Worm (Caenorhabditis elegans) whole organism, L4 larva: ENCODE results near the gene ostb-1.

Source experiments
- F10B5.3 ChIP-seq: sonication (generic microtip); optimal IDR thresholded peaks from 2 replicates; lab custom pipeline; 2016; ENCODE audit warnings: mild to moderate bottlenecking, missing genetic modification characterization, missing compliant biosample characterization
- F37D6.2 ChIP-seq: sonication (generic microtip); optimal IDR thresholded peaks from 2 replicates; lab custom pipeline; 2016; ENCODE audit warnings: mild to moderate bottlenecking, missing genetic modification characterization, missing compliant biosample characterization
- F44E2.7 ChIP-seq: fragments of 200-800 bp; sonication (Bioruptor generic); IDR thresholded peaks from 2 replicates; pipeline ENCODE4 v2.1.2; 2022; ENCODE audit warnings: missing genetic modification characterization, missing compliant biosample characterization
- R02D3.7 ChIP-seq: fragments of 150-350 bp; sonication (generic microtip); optimal IDR thresholded peaks from 3 replicates; lab custom pipeline; 2014; ENCODE audit warnings: missing biosample characterization, missing genetic modification characterization
- T26A8.4 ChIP-seq: fragments of 200-800 bp; sonication (Bioruptor generic); IDR thresholded peaks from 2 replicates; pipeline ENCODE4 v1.3.6; 2022; ENCODE audit warnings: missing genetic modification characterization, missing compliant biosample characterization
- Y105C5A.15 ChIP-seq: fragments of 200-800 bp; sonication (Bioruptor generic); IDR thresholded peaks from 2 replicates; pipeline ENCODE4 v1.3.6; 2022; ENCODE audit warnings: missing genetic modification characterization, missing compliant biosample characterization
- Y75B8A.6 ChIP-seq: fragments of 200-800 bp; sonication (Bioruptor generic); IDR thresholded peaks from 2 replicates; pipeline ENCODE4 v1.3.6; 2022; ENCODE audit warnings: missing genetic modification reagents, missing genetic modification characterization, missing compliant biosample characterization
- ZK337.2 ChIP-seq: fragments of 200-800 bp; sonication (Bioruptor generic); IDR thresholded peaks from 2 replicates; pipeline ENCODE4 v1.3.6; 2022; ENCODE audit warnings: missing genetic modification reagents, missing genetic modification characterization, missing compliant biosample characterization
- aha-1 ChIP-seq: fragments of 150-350 bp; peaks from one replicate; lab custom pipeline; 2014; ENCODE audit warnings: missing biosample characterization, missing genetic modification characterization
- ceh-20 ChIP-seq: fragments of 200-800 bp; sonication (Bioruptor generic); IDR thresholded peaks from 2 replicates; pipeline ENCODE4 v1.3.6; 2022; ENCODE audit warnings: missing genetic modification reagents, missing genetic modification characterization, missing compliant biosample characterization
- ceh-28 ChIP-seq: fragments of 150-350 bp; optimal IDR thresholded peaks from 2 replicates; lab custom pipeline; 2014; ENCODE audit warnings: missing biosample characterization, missing genetic modification reagents, missing genetic modification characterization
- ceh-32 ChIP-seq: sonication (generic microtip); optimal IDR thresholded peaks from 2 replicates; lab custom pipeline; 2016; ENCODE audit warnings: mild to moderate bottlenecking, missing genetic modification characterization, missing compliant biosample characterization; ENCODE audit not compliant: poor library complexity
- ceh-44 ChIP-seq: fragments of 200-800 bp; sonication (Bioruptor generic); IDR thresholded peaks from 2 replicates; pipeline ENCODE4 v1.3.6; 2022; ENCODE audit warnings: missing genetic modification reagents, missing genetic modification characterization, missing compliant biosample characterization
- ceh-82 ChIP-seq: sonication (generic microtip); optimal IDR thresholded peaks from 2 replicates; lab custom pipeline; 2017; ENCODE audit warnings: missing biosample characterization, missing genetic modification characterization
- daf-16 ChIP-seq, 3 experiments: sonication (generic microtip); optimal IDR thresholded peaks; 2 replicates each; lab custom pipeline; 2016 to 2017; ENCODE audit warnings: missing genetic modification characterization in 3 of 3, missing genetic modification reagents in 3 of 3, mild to moderate bottlenecking in 2 of 3, missing compliant biosample characterization in 2 of 3, missing biosample characterization in 1 of 3, moderate library complexity in 1 of 3
- dmd-9 ChIP-seq: fragments of 200-800 bp; sonication (Bioruptor generic); IDR thresholded peaks from 2 replicates; pipeline ENCODE4 v1.3.6; 2022; ENCODE audit warnings: missing genetic modification reagents, missing genetic modification characterization, missing compliant biosample characterization
- fkh-10 ChIP-seq: fragments of 150-350 bp; optimal IDR thresholded peaks from 2 replicates; lab custom pipeline; 2014; ENCODE audit warnings: missing biosample characterization, missing genetic modification reagents, missing genetic modification characterization
- gei-8 ChIP-seq: fragments of 200-800 bp; sonication (Bioruptor generic); optimal IDR thresholded peaks from 2 replicates; lab custom pipeline; 2018; ENCODE audit warnings: mild to moderate bottlenecking, missing genetic modification characterization, missing compliant biosample characterization
- hif-1 ChIP-seq, 2 experiments: sonication (generic microtip); optimal IDR thresholded peaks; 2 replicates each; lab custom pipeline; 2016 to 2017; ENCODE audit warnings: missing compliant biosample characterization in 2 of 2, missing genetic modification characterization in 2 of 2, missing genetic modification reagents in 2 of 2, missing genotype in 2 of 2, mild to moderate bottlenecking in 1 of 2
- hlh-11 ChIP-seq: fragments of 200-800 bp; sonication (Bioruptor generic); optimal IDR thresholded peaks from 2 replicates; lab custom pipeline; 2018; ENCODE audit warnings: mild to moderate bottlenecking, missing genetic modification characterization, missing compliant biosample characterization
- hmg-1.1 ChIP-seq: fragments of 200-800 bp; sonication (Bioruptor generic); IDR thresholded peaks from 2 replicates; pipeline ENCODE4 v1.3.6; 2022; ENCODE audit warnings: missing genetic modification reagents, missing genetic modification characterization, missing compliant biosample characterization
- lin-38 ChIP-seq: fragments of 200-800 bp; sonication (Bioruptor generic); IDR thresholded peaks from 2 replicates; pipeline ENCODE4 v1.3.6; 2022; ENCODE audit warnings: missing genetic modification reagents, missing genetic modification characterization, missing compliant biosample characterization
- lsy-2 ChIP-seq, 2 experiments: fragments of 150-350 bp in 1 of 2; sonication (generic microtip) in 1 of 2; optimal IDR thresholded peaks; 2 replicates each; lab custom pipeline; 2014 to 2017; ENCODE audit warnings: missing biosample characterization in 2 of 2, missing genetic modification characterization in 2 of 2
- mxl-3 ChIP-seq: fragments of 200-800 bp; sonication (Bioruptor generic); optimal IDR thresholded peaks from 2 replicates; lab custom pipeline; 2018; ENCODE audit warnings: mild to moderate bottlenecking, missing genetic modification characterization, missing compliant biosample characterization
- nhr-10 ChIP-seq: fragments of 150-350 bp; optimal IDR thresholded peaks from 2 replicates; lab custom pipeline; 2014; ENCODE audit warnings: missing biosample characterization, missing genetic modification characterization
- nhr-11 ChIP-seq: fragments of 150-350 bp; optimal IDR thresholded peaks from 2 replicates; lab custom pipeline; 2014; ENCODE audit warnings: missing biosample characterization, missing genetic modification characterization
- nhr-237 ChIP-seq: sonication (generic microtip); optimal IDR thresholded peaks from 2 replicates; lab custom pipeline; 2017; ENCODE audit warnings: missing biosample characterization, missing genetic modification characterization
- nhr-28 ChIP-seq: fragments of 150-350 bp; optimal IDR thresholded peaks from 2 replicates; lab custom pipeline; 2014; ENCODE audit warnings: missing biosample characterization, missing genetic modification characterization
- nhr-41 ChIP-seq: fragments of 200-800 bp; sonication (Bioruptor generic); IDR thresholded peaks from 2 replicates; pipeline ENCODE4 v1.3.6; 2022; ENCODE audit warnings: missing genetic modification reagents, missing genetic modification characterization, missing compliant biosample characterization
- nhr-42 ChIP-seq: fragments of 200-800 bp; sonication (Bioruptor generic); IDR thresholded peaks from 2 replicates; pipeline ENCODE4 v1.3.6; 2022; ENCODE audit warnings: missing genetic modification characterization, missing compliant biosample characterization
- nhr-6 ChIP-seq: fragments of 150-350 bp; optimal IDR thresholded peaks from 2 replicates; lab custom pipeline; 2014; ENCODE audit warnings: missing biosample characterization, missing genetic modification characterization
- skn-1 ChIP-seq: fragments of 150-350 bp; optimal IDR thresholded peaks from 2 replicates; lab custom pipeline; 2014; ENCODE audit warnings: missing biosample characterization, missing genetic modification characterization
- unc-39 ChIP-seq: sonication (generic microtip); optimal IDR thresholded peaks from 2 replicates; lab custom pipeline; 2017; ENCODE audit warnings: missing biosample characterization, missing genetic modification characterization
- unc-62 ChIP-seq, 3 experiments: fragments of 150-350 bp in 1 of 3; sonication (generic microtip); optimal IDR thresholded peaks in 2 of 3; peaks in 1 of 3; 1 replicate in 1 of 3; 2 replicates in 2 of 3; lab custom pipeline; 2014 to 2017; ENCODE audit warnings: missing biosample characterization in 3 of 3, missing genetic modification characterization in 3 of 3, missing genetic modification reagents in 3 of 3, missing genotype in 1 of 3
- zip-11 ChIP-seq: fragments of 200-800 bp; sonication (Bioruptor generic); IDR thresholded peaks from 2 replicates; pipeline ENCODE4 v1.3.6; 2022; ENCODE audit warnings: missing genetic modification characterization, missing compliant biosample characterization
- ztf-11 ChIP-seq: fragments of 150-350 bp; optimal IDR thresholded peaks from 2 replicates; lab custom pipeline; 2014; ENCODE audit warnings: missing biosample characterization, missing genetic modification characterization
- ztf-7 ChIP-seq: fragments of 150-350 bp; optimal IDR thresholded peaks from 2 replicates; lab custom pipeline; 2014; ENCODE audit warnings: missing biosample characterization, missing genetic modification characterization

The ostb-1 gene

DNA sequence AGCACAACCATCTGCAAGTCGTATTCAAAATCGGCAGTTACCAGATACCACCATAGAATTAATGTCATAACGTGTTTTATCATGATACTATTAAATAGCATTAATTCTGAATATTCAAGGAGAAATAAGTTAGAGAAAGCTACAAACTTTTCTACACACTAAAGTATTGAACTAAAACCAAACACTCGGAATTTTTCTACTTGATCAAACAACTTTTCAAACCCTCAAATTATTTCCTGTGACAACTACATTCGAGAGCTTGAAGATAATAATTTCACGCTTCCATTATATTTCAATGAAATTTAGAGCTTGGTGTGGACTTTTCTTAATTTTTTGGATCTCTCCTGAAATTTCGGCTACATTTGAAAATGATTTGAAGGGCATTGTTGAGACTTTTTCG, 41.9 kb upstream of the ostb-1 start, which contains the start of gene irld-47:
Gene irld-47, minus strand, starts transcription at position 101 of the 400 bp plus-strand sequence.
- TF ChIP-seq nhr-11 (tag; lab: Kevin White, UChicago) (no peak), skn-1 (tag; lab: Kevin White, UChicago) (no peak), nhr-6 (no peak)
- TF ChIP-seq, all 104 proteins: peak for 0

- no peak for TF ChIP-seq unc-39 (tag; lab: Kevin White, UChicago)
- TF ChIP-seq aha-1: peak; percentile 4
Observed at ce11 chrII:7825107-7825506, 39.2 kb upstream of the ostb-1 start, which contains the start of gene srw-62. Gene srw-62, plus strand, starts transcription at chrII:7825407.

ce11 chrII:7827883-7828282, 36.4 kb upstream of the ostb-1 start:
- TF ChIP-seq unc-62 (GFP tag; optimal IDR thresholded peaks at IDR 0.05 in 1 of 2; lab: Kevin White, UChicago) (peak in 1 of 2 experiments; percentile 89), unc-62 (tag; optimal IDR thresholded peaks at IDR 0.05; lab: Kevin White, UChicago) (no peak), aha-1 (peak; percentile 66), zip-11 (GFP tag; lab: Robert Waterston, UW) (no peak)

DNA sequence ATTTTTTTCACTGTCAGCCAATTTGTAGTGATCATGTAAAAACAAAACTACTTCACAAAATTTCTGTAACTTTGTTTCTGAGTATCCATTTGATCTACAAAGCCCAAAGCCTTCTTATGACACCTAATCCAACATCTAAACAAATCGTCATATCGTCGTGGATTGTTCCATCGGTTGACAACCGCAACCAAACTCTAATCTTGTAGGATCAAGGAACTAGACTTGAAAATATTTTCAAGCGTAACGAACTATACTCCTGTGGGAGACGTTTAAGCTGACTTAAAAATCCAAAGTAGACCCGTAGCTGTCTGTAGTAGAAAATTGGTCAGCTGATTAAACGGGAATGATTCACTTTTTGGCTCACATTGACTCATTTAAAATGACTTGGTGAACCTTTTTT, 34.7 kb upstream of the ostb-1 start:
- TF ChIP-seq gei-8 (GFP tag; lab: Kevin White, UChicago) (no peak), unc-62 (GFP tag; optimal IDR thresholded peaks at IDR 0.05 in 1 of 2; lab: Kevin White, UChicago) (peak in 1 of 2 experiments; percentile 92), unc-62 (tag; optimal IDR thresholded peaks at IDR 0.05; lab: Kevin White, UChicago) (no peak)

- no peak for TF ChIP-seq ceh-44
- no peak for TF ChIP-seq Y105C5A.15 (GFP tag; lab: Robert Waterston, UW)
- no peak for TF ChIP-seq unc-39 (tag; lab: Kevin White, UChicago)
- no peak for TF ChIP-seq ztf-11 (tag; lab: Kevin White, UChicago)
- no peak for TF ChIP-seq nhr-10 (tag; lab: Kevin White, UChicago)
- TF ChIP-seq nhr-237 (tag; lab: Kevin White, UChicago): no peak
- no peak for TF ChIP-seq dmd-9
- TF ChIP-seq mxl-3: no peak
- TF ChIP-seq fkh-10: no peak
- no peak for TF ChIP-seq ceh-28
- TF ChIP-seq Y75B8A.6: no peak
- TF ChIP-seq skn-1 (tag; lab: Kevin White, UChicago): no peak
- no peak for TF ChIP-seq ZK337.2 (GFP tag; lab: Robert Waterston, UW)
- TF ChIP-seq lsy-2 (tag; optimal IDR thresholded peaks at IDR 0.05; lab: Kevin White, UChicago): no peak
- no peak for TF ChIP-seq zip-11 (GFP tag; lab: Robert Waterston, UW)
Observed at ce11 chrII:7832054-7832453, 32.3 kb upstream of the ostb-1 start, which contains the start of gene T09A5.14. Gene T09A5.14, plus strand, starts transcription at chrII:7832354.

DNA sequence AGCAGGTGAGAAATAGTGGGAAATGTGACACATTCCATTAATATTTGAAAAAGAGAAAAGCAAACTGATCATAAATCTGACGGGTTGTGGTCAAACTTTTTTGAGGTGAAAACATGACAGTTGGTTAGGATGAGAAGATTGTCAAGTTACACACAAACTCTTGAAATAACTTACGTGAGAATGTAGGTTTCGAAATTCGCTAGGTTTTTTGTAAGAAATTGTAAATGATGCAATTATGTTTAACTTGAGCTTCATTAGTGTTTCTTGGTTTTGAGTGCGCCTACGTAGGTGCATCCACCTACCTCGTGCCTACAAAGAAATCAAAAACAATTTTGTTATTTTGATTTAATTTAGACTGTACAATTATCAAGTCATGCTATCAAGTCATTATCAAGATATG, 29.0 kb upstream of the ostb-1 start, which contains the start of gene cex-2:
Gene cex-2, minus strand, starts transcription at position 101 of the 400 bp plus-strand sequence.
- TF ChIP-seq Y105C5A.15 (GFP tag; lab: Robert Waterston, UW): no peak
- no peak for TF ChIP-seq F37D6.2 (tag; lab: Kevin White, UChicago)
- TF ChIP-seq lin-38 (GFP tag; lab: Robert Waterston, UW): no peak
- TF ChIP-seq nhr-41 (GFP tag; lab: Robert Waterston, UW): no peak
- TF ChIP-seq R02D3.7 (tag; lab: Kevin White, UChicago): no peak
- no peak for TF ChIP-seq hlh-11 (tag; lab: Kevin White, UChicago)
- no peak for TF ChIP-seq F44E2.7
- TF ChIP-seq ztf-7 (tag; lab: Kevin White, UChicago): no peak

ce11 chrII:7836613-7837226, 27.6 kb upstream of the ostb-1 start:
- TF ChIP-seq lsy-2 (tag; optimal IDR thresholded peaks at IDR 0.05; lab: Kevin White, UChicago): peak in 1 of 2 experiments; percentile 44
- TF ChIP-seq ZK337.2 (GFP tag; lab: Robert Waterston, UW): no peak
- TF ChIP-seq ceh-82: no peak
- no peak for TF ChIP-seq Y75B8A.6
- no peak for TF ChIP-seq nhr-237 (tag; lab: Kevin White, UChicago)
- TF ChIP-seq ceh-20 (GFP tag; lab: Robert Waterston, UW): 0 out of 2 replicates have a peak, but pooled peaks have one; percentile 61
- no peak for TF ChIP-seq T26A8.4 (GFP tag; lab: Robert Waterston, UW)
- TF ChIP-seq lin-38 (GFP tag; lab: Robert Waterston, UW): no peak
- peak; percentile 64 for TF ChIP-seq hlh-11 (tag; lab: Kevin White, UChicago)
- TF ChIP-seq fkh-10: no peak
- TF ChIP-seq nhr-28: no peak
- TF ChIP-seq F10B5.3 (tag; lab: Kevin White, UChicago): no peak
- TF ChIP-seq aha-1: peak; percentile 95
- peak in 1 of 2 experiments; percentile 96 for TF ChIP-seq daf-16 (GFP tag; optimal IDR thresholded peaks at IDR 0.05; lab: Kevin White, UChicago)
- no peak for TF ChIP-seq daf-16 (tag; optimal IDR thresholded peaks at IDR 0.05; lab: Kevin White, UChicago)
- TF ChIP-seq hif-1 (tag; optimal IDR thresholded peaks at IDR 0.05; lab: Kevin White, UChicago): peak in 1 of 2 experiments; percentile 36
- TF ChIP-seq hmg-1.1 (GFP tag; lab: Robert Waterston, UW): 0 out of 2 replicates have a peak, but pooled peaks have one; percentile 16
- no peak for TF ChIP-seq nhr-42 (GFP tag; lab: Robert Waterston, UW)
- TF ChIP-seq ceh-32 (tag; lab: Kevin White, UChicago): no peak
